Worm (Caenorhabditis elegans) whole organism, L2 larva: ENCODE data around the gene Y82E9BR.18.

Experiments used
- ama-1 ChIP-seq: fragments of 150-350 bp; optimal IDR thresholded peaks from 2 replicates; lab custom pipeline; 2018; ENCODE audit warnings: inconsistent platforms
- dmd-4 ChIP-seq: sonication (generic microtip); optimal IDR thresholded peaks from 2 replicates; lab custom pipeline; 2017; ENCODE audit warnings: missing biosample characterization, missing genetic modification characterization
- lsy-2 ChIP-seq, 2 experiments: fragments of 150-350 bp in 1 of 2; sonication (generic microtip) in 1 of 2; optimal IDR thresholded peaks; 2 replicates each; lab custom pipeline; 2014 to 2017; ENCODE audit warnings: missing biosample characterization in 2 of 2, missing genetic modification characterization in 2 of 2
- nhr-12 ChIP-seq: fragments of 150-350 bp; optimal IDR thresholded peaks from 2 replicates; lab custom pipeline; 2014; ENCODE audit warnings: missing biosample characterization, missing genetic modification characterization
- nhr-21 ChIP-seq: fragments of 150-350 bp; optimal IDR thresholded peaks from 2 replicates; lab custom pipeline; 2014; ENCODE audit warnings: missing biosample characterization, missing genetic modification characterization
- nhr-23 ChIP-seq: fragments of 150-350 bp; optimal IDR thresholded peaks from 2 replicates; lab custom pipeline; 2014; ENCODE audit warnings: missing biosample characterization, missing genetic modification reagents, missing genetic modification characterization
- zag-1 ChIP-seq: fragments of 150-350 bp; optimal IDR thresholded peaks from 2 replicates; lab custom pipeline; 2014; ENCODE audit warnings: missing biosample characterization, missing genetic modification characterization

ce11 chrIII:1419146-1419636 is 64.1 kb downstream of the Y82E9BR.18 start, which contains the start of gene Y82E9BR.3:
- TF ChIP-seq zag-1 (tag; lab: Kevin White, UChicago) = no peak
- no peak for TF ChIP-seq nhr-23 (tag; lab: Kevin White, UChicago)
- no peak for TF ChIP-seq nhr-21 (tag; lab: Kevin White, UChicago)
- no peak for TF ChIP-seq ama-1 (lab: Kevin White, UChicago)
- TF ChIP-seq lsy-2 (tag; optimal IDR thresholded peaks at IDR 0.05; lab: Kevin White, UChicago) = no peak
- TF ChIP-seq nhr-12 (tag; lab: Kevin White, UChicago) = no peak
- no peak for TF ChIP-seq dmd-4 (tag; lab: Kevin White, UChicago)
